Worm (Caenorhabditis elegans) whole organism, mixed stage, embryonic: ENCODE measurements around the gene srx-23.

ENCODE experiments used
- ceh-43 ChIP-seq: fragments of 200-800 bp; sonication (Bioruptor generic); optimal IDR thresholded peaks from 2 replicates; lab custom pipeline; 2018; ENCODE audit warnings: mild to moderate bottlenecking, missing genetic modification characterization, moderate library complexity, missing compliant biosample characterization
- elt-3 ChIP-seq: fragments of 150-350 bp; optimal IDR thresholded peaks from 2 replicates; lab custom pipeline; 2014; ENCODE audit warnings: missing biosample characterization, missing genetic modification characterization
- ham-2 ChIP-seq: fragments of 200-800 bp; sonication (Bioruptor generic); optimal IDR thresholded peaks from 2 replicates; lab custom pipeline; 2018; ENCODE audit warnings: mild to moderate bottlenecking, missing genetic modification characterization, missing compliant biosample characterization
- mep-1 ChIP-seq: fragments of 150-350 bp; optimal IDR thresholded peaks from 2 replicates; lab custom pipeline; 2017; ENCODE audit warnings: missing biosample characterization, missing genetic modification reagents, missing genetic modification characterization, inconsistent platforms
- nhr-76 ChIP-seq: sonication (generic microtip); optimal IDR thresholded peaks from 2 replicates; lab custom pipeline; 2017; ENCODE audit warnings: missing biosample characterization, missing genetic modification characterization
- pha-4 ChIP-seq: fragments of 150-350 bp; optimal IDR thresholded peaks from 2 replicates; lab custom pipeline; 2018; ENCODE audit warnings: missing biosample characterization, missing genetic modification reagents, missing genetic modification characterization
- snpc-4 ChIP-seq: fragments of 150-350 bp; optimal IDR thresholded peaks from 2 replicates; lab custom pipeline; 2014; ENCODE audit warnings: missing biosample characterization, missing genetic modification characterization
- sptf-1 ChIP-seq: sonication (generic microtip); optimal IDR thresholded peaks from 2 replicates; lab custom pipeline; 2017; ENCODE audit warnings: mild to moderate bottlenecking, missing genetic modification characterization, moderate library complexity, missing compliant biosample characterization
- tbx-8 ChIP-seq: fragments of 200-800 bp; sonication (Bioruptor generic); optimal IDR thresholded peaks from 2 replicates; lab custom pipeline; 2018; ENCODE audit warnings: mild to moderate bottlenecking, missing genetic modification characterization, moderate library complexity, missing compliant biosample characterization
- ztf-11 ChIP-seq: fragments of 150-350 bp; optimal IDR thresholded peaks from 2 replicates; lab custom pipeline; 2014; ENCODE audit warnings: missing biosample characterization, missing genetic modification characterization

DNA sequence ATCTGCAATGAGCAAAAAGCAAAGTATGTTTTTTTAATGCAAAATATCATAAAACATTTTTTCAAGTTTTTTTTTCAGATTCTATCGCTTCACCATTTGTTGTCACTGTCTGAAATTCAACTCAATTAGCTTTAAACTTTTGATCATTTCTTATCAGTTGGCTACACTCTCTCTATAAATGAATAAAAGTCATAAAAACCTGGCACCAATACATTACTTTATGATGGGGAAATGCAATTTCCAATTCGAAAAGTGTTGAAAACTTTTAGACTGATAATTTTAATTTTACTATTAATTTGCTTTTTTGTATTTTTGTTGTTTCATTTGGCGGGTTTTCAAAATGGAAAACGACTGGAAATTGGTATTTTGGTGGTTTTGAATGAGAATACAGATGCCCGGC, 1.7 kb downstream of the srx-23 start, which contains the start of gene F31F4.1:
- TF ChIP-seq ham-2 (GFP tag; lab: Kevin White, UChicago) (no peak), elt-3 (no peak), ceh-43 (GFP tag; lab: Kevin White, UChicago) (no peak), tbx-8 (GFP tag; lab: Kevin White, UChicago) (no peak), ztf-11 (tag; lab: Kevin White, UChicago) (no peak), snpc-4 (no peak), nhr-76 (no peak), sptf-1 (tag; lab: Kevin White, UChicago) (no peak), mep-1 (tag; lab: Kevin White, UChicago) (no peak), pha-4 (tag; lab: Kevin White, UChicago) (no peak)
